Worm (Caenorhabditis elegans) whole organism, L3 larva: Measurements from ENCODE around the gene glb-31.

Source experiments
- R02D3.7 ChIP-seq: fragments of 150-350 bp; optimal IDR thresholded peaks from 2 replicates; lab custom pipeline; 2014; ENCODE audit warnings: missing biosample characterization, missing genetic modification characterization
- nhr-12 ChIP-seq: fragments of 150-350 bp; optimal IDR thresholded peaks from 2 replicates; lab custom pipeline; 2014; ENCODE audit warnings: missing biosample characterization, missing genetic modification characterization
- nhr-23 ChIP-seq: fragments of 150-350 bp; optimal IDR thresholded peaks from 2 replicates; lab custom pipeline; 2014; ENCODE audit warnings: missing biosample characterization, missing genetic modification reagents, missing genetic modification characterization
- pha-4 ChIP-seq: fragments of 150-350 bp; optimal IDR thresholded peaks from 2 replicates; lab custom pipeline; 2014; ENCODE audit warnings: missing biosample characterization, missing genetic modification reagents, missing genetic modification characterization
- pqm-1 ChIP-seq: fragments of 150-350 bp; optimal IDR thresholded peaks from 2 replicates; lab custom pipeline; 2017; ENCODE audit warnings: missing biosample characterization, missing genetic modification characterization, inconsistent platforms
- unc-39 ChIP-seq: sonication (generic microtip); optimal IDR thresholded peaks from 4 replicates; lab custom pipeline; 2017; ENCODE audit warnings: missing biosample characterization, missing genetic modification characterization

DNA sequence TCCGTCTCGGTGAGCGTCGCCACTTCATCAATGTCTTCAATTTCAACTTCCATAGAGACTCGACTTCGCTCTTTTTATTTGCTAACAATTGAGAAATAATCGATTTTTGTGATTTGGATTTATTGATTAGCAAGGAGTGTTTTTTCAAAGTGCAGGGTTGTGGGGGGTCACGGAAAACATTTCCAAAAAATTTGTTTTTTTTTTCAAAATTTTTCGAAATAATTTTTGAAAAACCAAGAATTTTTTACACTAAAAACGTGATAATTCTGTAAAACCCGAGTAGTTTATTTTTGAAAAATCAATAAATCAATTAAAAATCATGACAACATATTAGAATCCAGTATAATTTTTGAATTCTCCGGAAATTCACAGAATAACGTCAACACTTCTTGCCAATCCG, 26.0 kb downstream of the glb-31 start, which contains the start of gene Y57G7A.5:
- TF ChIP-seq nhr-12 (tag; lab: Kevin White, UChicago) (no peak), nhr-23 (tag; lab: Kevin White, UChicago) (no peak), unc-39 (tag; lab: Kevin White, UChicago) (no peak), pha-4 (no peak), R02D3.7 (tag; lab: Kevin White, UChicago) (no peak), pqm-1 (tag; lab: Kevin White, UChicago) (no peak)
